Fruit fly (Drosophila melanogaster): ENCODE results near the gene CG31010.

DNA sequence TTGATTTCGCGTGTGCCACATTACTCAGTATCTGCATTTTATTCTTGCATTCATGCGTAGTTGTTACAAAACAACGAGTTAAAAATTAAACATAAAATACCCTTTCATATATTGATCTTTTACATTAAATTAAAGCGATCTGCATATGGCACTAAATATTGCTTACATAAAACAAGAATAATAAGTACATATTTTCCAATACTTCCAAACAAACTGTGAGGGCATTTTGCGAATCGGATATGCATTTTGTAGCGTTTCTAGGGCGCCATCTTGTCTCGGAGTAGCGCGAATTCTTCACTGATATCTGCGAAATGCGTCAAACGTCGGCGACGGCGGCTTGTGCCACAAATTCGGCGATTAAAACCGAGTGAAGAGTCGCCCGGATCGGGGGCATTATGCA is 35.5 kb upstream of the CG31010 start:
- no peak for TF ChIP-seq usp (GFP tag; optimal IDR thresholded peaks at IDR 0.05)
- TF ChIP-seq CG8478 (optimal IDR thresholded peaks at IDR 0.05) = no peak
- TF ChIP-seq EcR (GFP tag; optimal IDR thresholded peaks at IDR 0.05) = no peak
- no peak for TF ChIP-seq Dll (optimal IDR thresholded peaks at IDR 0.05)
